Worm (Caenorhabditis elegans): ENCODE measurements around the gene F38B7.2.

F38B7.2 gene

DNA sequence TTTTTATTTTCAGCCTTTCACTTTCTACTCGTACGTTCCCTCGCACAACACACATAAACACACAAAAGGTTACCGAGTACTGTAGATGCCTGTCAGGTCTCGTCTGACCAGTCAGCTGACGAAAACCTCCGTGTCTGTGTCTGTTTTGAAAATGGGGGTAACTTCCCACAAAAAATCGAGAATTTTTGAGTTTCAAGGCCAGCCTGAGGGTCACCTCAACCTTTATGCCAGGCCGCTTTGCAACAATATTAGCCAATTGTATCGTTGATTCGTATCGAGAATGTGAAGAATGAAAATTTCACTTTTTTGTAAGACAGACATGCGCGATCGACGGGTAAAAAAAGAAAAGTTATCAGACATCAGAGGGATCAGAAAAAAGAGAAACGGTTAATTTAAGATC lies 12.7 kb upstream of the F38B7.2 start:
- TF ChIP-seq unc-120 (tag; optimal IDR thresholded peaks at IDR 0.05; ENCODE audit: poor library complexity, severe bottlenecking) (no peak), flh-1 (GFP tag; optimal IDR thresholded peaks at IDR 0.05) (no peak), zip-8 (tag; optimal IDR thresholded peaks at IDR 0.05) (no peak), nhr-2 (tag; optimal IDR thresholded peaks at IDR 0.05) (no peak), hlh-1 (tag; optimal IDR thresholded peaks at IDR 0.05) (no peak), nhr-28 (tag; optimal IDR thresholded peaks at IDR 0.05) (no peak), nhr-237 (tag; optimal IDR thresholded peaks at IDR 0.05) (no peak), ceh-83 (GFP tag; optimal IDR thresholded peaks at IDR 0.05) (no peak), ceh-43 (GFP tag; optimal IDR thresholded peaks at IDR 0.05) (no peak), pha-4 (tag; optimal IDR thresholded peaks at IDR 0.05) (no peak), mls-2 (tag; optimal IDR thresholded peaks at IDR 0.05) (no peak), ztf-11 (tag; optimal IDR thresholded peaks at IDR 0.05) (no peak), unc-39 (tag; optimal IDR thresholded peaks at IDR 0.05) (no peak), bed-3 (GFP tag; optimal IDR thresholded peaks at IDR 0.05) (no peak), ham-2 (GFP tag; optimal IDR thresholded peaks at IDR 0.05) (no peak), cnd-1 (tag; optimal IDR thresholded peaks at IDR 0.05) (no peak)

DNA sequence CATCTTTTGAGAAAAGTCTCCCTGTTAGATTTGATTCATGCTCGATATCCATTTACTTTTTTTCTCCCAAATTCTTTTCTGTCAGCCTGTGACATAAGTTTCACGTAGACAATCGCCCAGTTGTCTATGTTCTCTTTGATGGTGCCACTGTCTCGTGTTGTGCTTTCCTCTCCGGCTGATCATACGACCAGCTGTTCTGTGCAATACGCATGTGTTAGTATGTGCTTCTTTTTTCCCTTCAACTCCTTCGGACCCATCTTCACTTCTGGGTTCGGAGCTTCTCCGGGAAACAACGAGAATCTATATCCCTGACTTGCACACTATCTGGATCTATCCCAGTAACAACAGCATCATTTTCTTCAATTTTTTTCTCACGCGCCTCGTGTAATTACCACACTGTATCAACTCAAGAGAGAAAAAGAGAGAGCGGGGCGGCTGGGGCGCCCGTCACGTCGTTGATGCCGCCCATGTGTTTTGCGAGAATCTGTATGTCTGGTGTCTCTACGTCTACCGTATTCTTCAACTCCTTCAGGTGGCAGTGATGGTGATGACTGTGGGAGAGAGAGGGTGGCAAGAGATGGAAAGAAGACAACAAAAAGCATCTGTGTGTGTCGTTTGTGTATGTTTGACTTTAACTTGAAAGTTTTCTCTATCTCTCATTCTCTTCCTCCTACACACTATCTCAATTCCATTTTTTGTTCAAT lies 11.8 kb upstream of the F38B7.2 start:
- TF ChIP-seq ceh-39 (tag; optimal IDR thresholded peaks at IDR 0.05) (no peak), bed-3 (GFP tag; optimal IDR thresholded peaks at IDR 0.05) (no peak), lsy-2 (tag; optimal IDR thresholded peaks at IDR 0.05) (no peak), pha-4 (tag; optimal IDR thresholded peaks at IDR 0.05) (no peak), ceh-43 (GFP tag; optimal IDR thresholded peaks at IDR 0.05) (no peak), flh-1 (GFP tag; optimal IDR thresholded peaks at IDR 0.05) (no peak), unc-62 (GFP tag; optimal IDR thresholded peaks at IDR 0.05) (peak; percentile 58), elt-1 (tag; optimal IDR thresholded peaks at IDR 0.05; ENCODE audit: borderline replicate concordance, insufficient read depth) (no peak), snpc-4 (tag; optimal IDR thresholded peaks at IDR 0.05) (no peak), nhr-237 (tag; optimal IDR thresholded peaks at IDR 0.05) (peak; percentile 16), ceh-83 (GFP tag; optimal IDR thresholded peaks at IDR 0.05) (peak; percentile 10), lin-13 (tag; optimal IDR thresholded peaks at IDR 0.05) (no peak), sptf-1 (tag; optimal IDR thresholded peaks at IDR 0.05) (peak; percentile 20), tbx-8 (GFP tag; optimal IDR thresholded peaks at IDR 0.05) (no peak), ham-2 (GFP tag; optimal IDR thresholded peaks at IDR 0.05) (no peak), unc-39 (tag; optimal IDR thresholded peaks at IDR 0.05) (no peak), sem-2 (GFP tag; optimal IDR thresholded peaks at IDR 0.05) (no peak), cnd-1 (tag; optimal IDR thresholded peaks at IDR 0.05) (no peak), M03D4.4 (tag; optimal IDR thresholded peaks at IDR 0.05) (no peak), drap-1 (GFP tag; optimal IDR thresholded peaks at IDR 0.05) (no peak), zip-8 (tag; optimal IDR thresholded peaks at IDR 0.05) (no peak), mab-5 (tag; optimal IDR thresholded peaks at IDR 0.05) (no peak), ces-1 (GFP tag; optimal IDR thresholded peaks at IDR 0.05) (no peak), unc-120 (tag; optimal IDR thresholded peaks at IDR 0.05; ENCODE audit: poor library complexity, severe bottlenecking) (peak; percentile 79), blmp-1 (tag; optimal IDR thresholded peaks at IDR 0.05) (no peak), mep-1 (tag; optimal IDR thresholded peaks at IDR 0.05) (no peak), hlh-1 (tag; optimal IDR thresholded peaks at IDR 0.05) (peak; percentile 96), nhr-76 (tag; optimal IDR thresholded peaks at IDR 0.05) (no peak), nhr-2 (tag; optimal IDR thresholded peaks at IDR 0.05) (no peak), nhr-28 (tag; optimal IDR thresholded peaks at IDR 0.05) (no peak), ztf-11 (tag; optimal IDR thresholded peaks at IDR 0.05) (no peak), lin-32 (GFP tag; optimal IDR thresholded peaks at IDR 0.05) (no peak), nhr-12 (tag; optimal IDR thresholded peaks at IDR 0.05) (no peak), elt-3 (tag; optimal IDR thresholded peaks at IDR 0.05) (no peak), mls-2 (tag; optimal IDR thresholded peaks at IDR 0.05) (no peak)

DNA sequence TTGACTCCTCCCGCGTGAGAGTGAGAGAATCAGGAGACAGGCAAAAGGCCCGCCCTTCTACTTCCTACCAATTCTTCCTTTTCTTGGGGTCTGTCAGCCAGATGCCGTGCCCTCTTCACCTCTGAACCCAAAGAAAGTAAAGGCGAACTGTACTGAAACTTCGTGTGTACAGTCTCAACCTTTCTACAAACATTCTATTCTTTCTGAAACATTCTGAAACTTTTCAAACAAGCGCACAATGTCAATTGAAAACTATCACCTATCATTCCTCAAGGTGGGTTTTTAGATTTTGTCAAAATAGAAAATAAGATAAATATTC lies 11.3 kb upstream of the F38B7.2 start:
- TF ChIP-seq snpc-4 (tag; optimal IDR thresholded peaks at IDR 0.05) (no peak), nhr-2 (tag; optimal IDR thresholded peaks at IDR 0.05) (no peak), unc-39 (tag; optimal IDR thresholded peaks at IDR 0.05) (no peak), blmp-1 (tag; optimal IDR thresholded peaks at IDR 0.05) (no peak), ceh-43 (GFP tag; optimal IDR thresholded peaks at IDR 0.05) (no peak), hlh-1 (tag; optimal IDR thresholded peaks at IDR 0.05) (no peak), mab-5 (tag; optimal IDR thresholded peaks at IDR 0.05) (no peak), sem-2 (GFP tag; optimal IDR thresholded peaks at IDR 0.05) (no peak), zip-8 (tag; optimal IDR thresholded peaks at IDR 0.05) (no peak), cnd-1 (tag; optimal IDR thresholded peaks at IDR 0.05) (no peak), ces-1 (GFP tag; optimal IDR thresholded peaks at IDR 0.05) (no peak), ham-2 (GFP tag; optimal IDR thresholded peaks at IDR 0.05) (no peak), elt-3 (tag; optimal IDR thresholded peaks at IDR 0.05) (no peak), mls-2 (tag; optimal IDR thresholded peaks at IDR 0.05) (no peak), bed-3 (GFP tag; optimal IDR thresholded peaks at IDR 0.05) (no peak), mep-1 (tag; optimal IDR thresholded peaks at IDR 0.05) (no peak)

Data from whole organism, mixed stage, embryonic.